Worm (Caenorhabditis elegans): ENCODE results near the gene usp-4.

- TF ChIP-seq unc-39 (tag; optimal IDR thresholded peaks at IDR 0.05) (no peak), lsy-2 (tag; optimal IDR thresholded peaks at IDR 0.05) (no peak), ceh-83 (GFP tag; optimal IDR thresholded peaks at IDR 0.05) (no peak), pha-4 (tag; optimal IDR thresholded peaks at IDR 0.05) (no peak), unc-62 (GFP tag; optimal IDR thresholded peaks at IDR 0.05) (no peak), mls-2 (tag; optimal IDR thresholded peaks at IDR 0.05) (no peak), nhr-12 (tag; optimal IDR thresholded peaks at IDR 0.05) (no peak), blmp-1 (tag; optimal IDR thresholded peaks at IDR 0.05) (no peak)
These were observed 54.7 kb downstream of the usp-4 start, which contains the start of gene ceh-48 for ce11 chrIV:6811808-6812207.
